Worm (Caenorhabditis elegans): ENCODE measurements around the gene tag-123.
A peak's percentile ranks its signal among the peaks of the same experiment; 100 is the strongest.
"Not testable (repeated sequence)": the region's sequence is repeated elsewhere in the genome, so short reads cannot be mapped to it uniquely, and the experiment has no call there.

tag-123 gene

DNA sequence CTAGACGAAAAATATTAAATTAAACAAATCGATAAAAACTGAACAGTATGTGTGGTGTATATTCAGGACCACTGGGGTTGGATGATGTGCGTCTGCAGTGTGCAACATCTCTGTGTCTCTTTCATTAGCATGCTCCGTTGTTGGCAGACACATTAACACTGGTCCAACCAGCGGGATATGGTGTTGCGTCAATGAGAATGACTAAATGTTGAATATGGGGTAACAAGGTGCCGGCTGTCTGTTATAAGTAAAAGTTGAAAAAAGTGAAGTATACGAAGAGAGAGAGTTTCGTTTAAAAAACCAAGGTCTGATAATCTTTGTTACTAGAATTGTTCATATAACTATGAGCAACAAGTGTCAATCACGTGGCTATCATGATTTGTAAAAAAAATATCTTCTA lies 5.0 kb downstream of the tag-123 start, which contains the start of gene ced-8:
TSS of gene ced-8 (minus strand) at position 101 of the 400 bp plus-strand sequence.
- TF ChIP-seq scrt-1 (GFP tag; IDR thresholded peaks at IDR 0.05) (no peak), ceh-13 (GFP tag; optimal IDR thresholded peaks at IDR 0.05) (no peak), F13C5.2 (tag; optimal IDR thresholded peaks at IDR 0.05) (no peak), pes-1 (GFP tag; IDR thresholded peaks at IDR 0.05) (no peak), tra-4 (tag; optimal IDR thresholded peaks at IDR 0.05) (no peak), sea-1 (GFP tag; conservative IDR thresholded peaks at IDR 0.05) (no peak), hmg-4 (GFP tag; optimal IDR thresholded peaks at IDR 0.05) (no peak), aly-1 (tag; optimal IDR thresholded peaks at IDR 0.05) (no peak), tbx-11 (GFP tag; IDR thresholded peaks at IDR 0.05) (no peak), B0310.2 (tag; optimal IDR thresholded peaks at IDR 0.05) (no peak), tbx-37 (GFP tag; conservative IDR thresholded peaks at IDR 0.05) (no peak), ets-7 (tag; optimal IDR thresholded peaks at IDR 0.05) (no peak), ceh-36 (tag; optimal IDR thresholded peaks at IDR 0.05) (no peak), ama-1 (optimal IDR thresholded peaks at IDR 0.05) (no peak), hnd-1 (tag; optimal IDR thresholded peaks at IDR 0.05) (no peak), hmbx-1 (tag; optimal IDR thresholded peaks at IDR 0.05) (no peak), flt-1 (GFP tag; IDR thresholded peaks at IDR 0.05) (no peak)

DNA sequence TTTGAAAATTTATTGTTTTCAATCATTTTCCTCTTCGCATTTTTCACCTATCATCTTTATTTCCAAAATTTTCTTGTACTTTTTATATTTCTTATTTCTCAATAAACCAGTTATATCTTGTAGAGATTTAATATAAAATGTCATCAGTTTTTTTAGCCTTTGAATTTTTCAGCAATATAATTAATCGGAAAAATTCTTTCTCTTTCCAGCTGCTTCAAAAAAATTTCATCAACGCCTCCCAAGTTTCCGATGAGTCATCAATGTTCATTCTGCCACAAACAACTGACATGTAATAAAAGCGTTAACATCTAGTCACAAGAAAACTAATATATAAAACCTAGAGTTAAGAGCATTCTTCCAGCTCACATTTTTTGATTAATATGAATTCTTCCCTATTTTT lies 8.7 kb downstream of the tag-123 start, which contains the start of gene F08F1.4:
TSS of gene F08F1.4 (plus strand) at position 301 of the 400 bp plus-strand sequence.
- TF ChIP-seq ets-7 (tag; optimal IDR thresholded peaks at IDR 0.05), result no peak
- TF ChIP-seq B0310.2 (tag; optimal IDR thresholded peaks at IDR 0.05), result no peak
- no peak for TF ChIP-seq pes-1 (GFP tag; IDR thresholded peaks at IDR 0.05)
- no peak for TF ChIP-seq tra-4 (tag; optimal IDR thresholded peaks at IDR 0.05)
- no peak for TF ChIP-seq ceh-36 (tag; optimal IDR thresholded peaks at IDR 0.05)
- TF ChIP-seq tbx-37 (GFP tag; conservative IDR thresholded peaks at IDR 0.05), result no peak
- TF ChIP-seq sea-1 (GFP tag; conservative IDR thresholded peaks at IDR 0.05), result no peak
- no peak for TF ChIP-seq aly-1 (tag; optimal IDR thresholded peaks at IDR 0.05)
- TF ChIP-seq ceh-13 (GFP tag; optimal IDR thresholded peaks at IDR 0.05), result no peak
- no peak for TF ChIP-seq scrt-1 (GFP tag; IDR thresholded peaks at IDR 0.05)
- TF ChIP-seq tbx-11 (GFP tag; IDR thresholded peaks at IDR 0.05), result no peak
- no peak for TF ChIP-seq flt-1 (GFP tag; IDR thresholded peaks at IDR 0.05)
- no peak for TF ChIP-seq hmg-4 (GFP tag; optimal IDR thresholded peaks at IDR 0.05)
- no peak for TF ChIP-seq F13C5.2 (tag; optimal IDR thresholded peaks at IDR 0.05)
- no peak for TF ChIP-seq hnd-1 (tag; optimal IDR thresholded peaks at IDR 0.05)
- no peak for TF ChIP-seq hmbx-1 (tag; optimal IDR thresholded peaks at IDR 0.05)
- no peak for TF ChIP-seq ama-1 (optimal IDR thresholded peaks at IDR 0.05)

DNA sequence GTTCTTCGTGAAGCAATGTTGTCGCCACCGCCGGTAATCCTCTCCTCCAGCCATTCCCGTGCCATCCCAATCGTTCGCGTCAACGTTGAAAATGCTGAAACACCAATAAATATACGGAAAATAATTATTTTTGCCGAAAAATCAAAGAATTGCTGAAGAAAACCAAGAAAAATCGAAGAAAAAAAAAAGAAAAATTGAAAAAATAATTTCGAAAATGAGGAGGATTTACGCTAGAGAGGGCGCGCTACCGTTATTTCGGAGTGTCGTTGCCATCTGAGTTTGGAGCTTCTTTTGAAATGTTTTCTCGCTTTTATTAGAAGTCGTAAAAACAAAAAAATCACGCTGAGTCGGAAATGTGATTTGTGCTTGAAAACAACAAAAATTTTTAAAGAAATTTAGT lies 11.1 kb downstream of the tag-123 start, which contains the start of gene F08F1.9:
TSS of gene F08F1.9 (minus strand) at position 101 of the 400 bp plus-strand sequence.
- not testable (repeated sequence) for TF ChIP-seq hmg-4 (GFP tag; optimal IDR thresholded peaks at IDR 0.05); ets-7 (tag; optimal IDR thresholded peaks at IDR 0.05); scrt-1 (GFP tag; IDR thresholded peaks at IDR 0.05)

DNA sequence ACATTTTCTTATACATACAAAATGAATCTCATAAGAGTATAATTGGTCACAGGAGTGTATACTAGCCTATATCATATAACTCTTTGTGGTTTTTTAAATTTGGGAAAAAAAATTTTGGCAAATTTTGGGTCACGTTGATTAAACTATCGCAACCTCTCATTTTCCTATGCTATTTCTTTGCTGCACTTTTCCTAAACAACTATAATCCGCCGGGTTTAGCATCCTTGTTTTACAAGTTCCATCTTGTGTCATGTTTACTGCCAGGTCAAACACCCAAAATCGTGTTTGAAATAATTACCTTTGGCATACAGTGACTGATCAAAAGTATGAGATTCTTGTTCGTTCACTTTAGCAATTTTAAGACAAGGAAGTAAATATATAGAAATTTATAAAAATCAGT lies 13.6 kb downstream of the tag-123 start, which contains the start of gene sulp-3:
TSS of gene sulp-3 (minus strand) at position 101 of the 400 bp plus-strand sequence.
- TF ChIP-seq flt-1 (GFP tag; IDR thresholded peaks at IDR 0.05) (no peak), ceh-36 (tag; optimal IDR thresholded peaks at IDR 0.05) (no peak), hmg-4 (GFP tag; optimal IDR thresholded peaks at IDR 0.05) (no peak), tbx-11 (GFP tag; IDR thresholded peaks at IDR 0.05) (no peak), scrt-1 (GFP tag; IDR thresholded peaks at IDR 0.05) (no peak), ceh-13 (GFP tag; optimal IDR thresholded peaks at IDR 0.05) (no peak)

DNA sequence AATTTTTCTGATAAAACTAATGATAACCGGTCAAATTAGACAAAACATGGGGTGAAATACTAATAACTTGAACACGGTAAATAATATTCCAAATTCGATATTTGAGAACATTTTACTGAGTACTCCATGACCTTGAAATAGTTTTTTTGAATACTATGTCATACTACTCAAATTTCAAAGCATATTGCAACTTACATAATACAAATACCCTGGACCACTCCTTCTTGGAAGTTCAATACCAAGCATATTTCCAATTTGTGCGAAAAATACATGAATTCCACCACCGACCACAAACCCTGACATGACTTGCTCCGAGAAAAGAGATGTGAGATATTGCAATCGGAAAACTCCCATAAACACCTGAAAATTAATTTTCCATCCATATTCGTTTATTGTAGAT lies 15.0 kb downstream of the tag-123 start:
- TF ChIP-seq ceh-36 (tag; optimal IDR thresholded peaks at IDR 0.05) (no peak), hmg-4 (GFP tag; optimal IDR thresholded peaks at IDR 0.05) (no peak), hmbx-1 (tag; optimal IDR thresholded peaks at IDR 0.05) (no peak)

DNA sequence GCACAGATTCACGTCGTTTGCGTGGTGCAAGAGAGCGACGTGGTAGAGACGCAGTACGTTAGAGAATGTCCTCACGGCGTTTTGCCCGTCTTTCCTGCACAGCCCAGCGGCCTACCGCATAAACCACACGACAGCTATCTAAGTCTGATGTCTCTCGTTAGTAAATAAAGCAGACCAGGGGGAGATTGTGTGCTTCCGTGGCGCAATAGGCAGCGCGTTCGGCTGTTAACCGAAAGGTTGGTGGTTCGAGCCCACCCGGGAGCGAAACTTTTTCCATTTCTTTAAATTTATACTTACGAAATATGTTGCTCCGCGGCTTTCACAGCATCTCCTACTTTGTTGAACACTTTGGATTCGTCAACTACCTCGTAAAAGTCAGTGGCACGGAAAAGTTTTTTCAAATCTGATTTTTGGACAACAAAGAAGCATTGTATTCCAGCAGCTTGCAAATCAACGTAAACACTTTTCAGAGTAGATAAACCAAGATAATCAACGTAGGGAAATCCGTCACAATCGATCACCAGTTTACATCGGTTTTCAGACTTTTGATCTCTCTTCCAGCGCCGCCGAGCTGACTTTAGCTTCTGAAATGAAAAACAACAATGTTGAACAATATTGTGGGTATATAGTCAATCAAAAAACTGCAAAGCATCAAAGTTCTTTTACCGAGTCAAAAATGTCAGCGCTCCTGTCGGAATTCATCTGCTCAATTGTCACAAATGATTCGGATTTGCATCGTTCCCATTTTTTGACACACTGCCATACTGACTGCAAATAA lies 17.4 kb downstream of the tag-123 start:
- TF ChIP-seq ceh-36 (tag; optimal IDR thresholded peaks at IDR 0.05) (peak; percentile 91), hmg-4 (GFP tag; optimal IDR thresholded peaks at IDR 0.05) (peak; percentile 99), scrt-1 (GFP tag; IDR thresholded peaks at IDR 0.05) (peak; percentile 98), hmbx-1 (tag; optimal IDR thresholded peaks at IDR 0.05) (peak; percentile 87), F13C5.2 (tag; optimal IDR thresholded peaks at IDR 0.05) (peak; percentile 98), hnd-1 (tag; optimal IDR thresholded peaks at IDR 0.05) (peak; percentile 88), tra-4 (tag; optimal IDR thresholded peaks at IDR 0.05) (peak; percentile 85), tbx-11 (GFP tag; IDR thresholded peaks at IDR 0.05) (peak; percentile 96), ceh-13 (GFP tag; optimal IDR thresholded peaks at IDR 0.05) (peak; percentile 90), ets-7 (tag; optimal IDR thresholded peaks at IDR 0.05) (peak; percentile 93), pes-1 (GFP tag; IDR thresholded peaks at IDR 0.05) (peak; percentile 97), B0310.2 (tag; optimal IDR thresholded peaks at IDR 0.05) (peak; percentile 97), tbx-37 (GFP tag; conservative IDR thresholded peaks at IDR 0.05) (peak; percentile 97), flt-1 (GFP tag; IDR thresholded peaks at IDR 0.05) (peak; percentile 97), sea-1 (GFP tag; conservative IDR thresholded peaks at IDR 0.05) (peak; percentile 99), ama-1 (optimal IDR thresholded peaks at IDR 0.05) (no peak), aly-1 (tag; optimal IDR thresholded peaks at IDR 0.05) (peak; percentile 98)

DNA sequence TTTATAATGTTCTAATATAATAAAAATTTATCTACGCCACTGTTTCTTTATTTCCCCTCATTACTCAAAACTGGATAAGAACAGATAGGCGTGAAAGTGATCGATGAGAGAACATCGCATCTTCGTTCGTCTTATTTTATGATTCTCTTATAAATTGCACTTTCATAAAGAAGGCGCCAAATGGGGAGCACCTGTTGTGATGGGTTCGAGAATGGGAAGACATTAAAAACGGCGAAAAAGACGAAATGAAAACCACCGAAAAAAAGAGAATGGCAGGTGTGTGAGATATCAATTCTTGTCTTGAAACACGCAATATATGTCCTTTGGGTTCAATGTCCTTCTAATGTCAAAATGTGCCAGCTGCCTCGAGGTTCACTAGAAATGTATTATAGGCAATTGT lies 27.6 kb downstream of the tag-123 start:
- TF ChIP-seq flt-1 (GFP tag; IDR thresholded peaks at IDR 0.05) (no peak), F13C5.2 (tag; optimal IDR thresholded peaks at IDR 0.05) (no peak), hmbx-1 (tag; optimal IDR thresholded peaks at IDR 0.05) (no peak), B0310.2 (tag; optimal IDR thresholded peaks at IDR 0.05) (no peak), aly-1 (tag; optimal IDR thresholded peaks at IDR 0.05) (no peak), ceh-36 (tag; optimal IDR thresholded peaks at IDR 0.05) (no peak), ceh-13 (GFP tag; optimal IDR thresholded peaks at IDR 0.05) (no peak), hnd-1 (tag; optimal IDR thresholded peaks at IDR 0.05) (no peak), hmg-4 (GFP tag; optimal IDR thresholded peaks at IDR 0.05) (no peak), scrt-1 (GFP tag; IDR thresholded peaks at IDR 0.05) (no peak), sea-1 (GFP tag; conservative IDR thresholded peaks at IDR 0.05) (no peak), ama-1 (optimal IDR thresholded peaks at IDR 0.05) (no peak), pes-1 (GFP tag; IDR thresholded peaks at IDR 0.05) (no peak), tra-4 (tag; optimal IDR thresholded peaks at IDR 0.05) (no peak), tbx-11 (GFP tag; IDR thresholded peaks at IDR 0.05) (no peak), ets-7 (tag; optimal IDR thresholded peaks at IDR 0.05) (no peak), tbx-37 (GFP tag; conservative IDR thresholded peaks at IDR 0.05) (no peak)

Measured in whole organism, early embryonic.